Fruit fly (Drosophila melanogaster) whole organism, embryonic: Measurements from ENCODE around the gene CG45049.

Experiments used
- Atf-2 ChIP-seq: fragments of 200-800 bp; sonication (Bioruptor generic); optimal IDR thresholded peaks from 2 replicates; lab custom pipeline; 2016; ENCODE audit warnings: missing biosample characterization, missing genetic modification characterization
- Atf6 ChIP-seq: fragments of 200-800 bp; sonication (Bioruptor generic); IDR thresholded peaks from 2 replicates; pipeline ENCODE4 v1.3.6; 2022; ENCODE audit warnings: missing biosample characterization, missing genetic modification characterization
- Blimp-1 ChIP-seq: fragments of 200-800 bp; sonication (Bioruptor generic); optimal IDR thresholded peaks from 3 replicates; lab custom pipeline; 2018; ENCODE audit warnings: missing biosample characterization, missing genetic modification characterization, mild to moderate bottlenecking, moderate library complexity, missing genetic modification reagents
- CG10565 ChIP-seq: fragments of 200-800 bp; sonication (Bioruptor generic); optimal IDR thresholded peaks from 3 replicates; lab custom pipeline; 2016; ENCODE audit warnings: missing biosample characterization, mild to moderate bottlenecking, missing genetic modification characterization
- CG10654 ChIP-seq: fragments of 200-800 bp; sonication (Bioruptor generic); optimal IDR thresholded peaks from 2 replicates; lab custom pipeline; 2016; ENCODE audit warnings: missing biosample characterization, missing genetic modification characterization
- CG11093 ChIP-seq: fragments of 200-800 bp; sonication (Bioruptor generic); IDR thresholded peaks from 3 replicates; pipeline ENCODE4 v1.3.6; 2022; ENCODE audit warnings: missing biosample characterization, missing genetic modification characterization
- CG11247 ChIP-seq: fragments of 200-800 bp; sonication (Bioruptor generic); IDR thresholded peaks from 2 replicates; pipeline ENCODE4 v1.3.6; 2022; ENCODE audit warnings: missing biosample characterization, missing genetic modification characterization
- CG12391 ChIP-seq: fragments of 200-800 bp; sonication (Bioruptor generic); optimal IDR thresholded peaks from 3 replicates; lab custom pipeline; 2018; ENCODE audit warnings: missing biosample characterization, mild to moderate bottlenecking, missing genetic modification characterization, moderate library complexity
- CG13424 ChIP-seq: fragments of 200-800 bp; sonication (Bioruptor generic); optimal IDR thresholded peaks from 2 replicates; lab custom pipeline; 2019; ENCODE audit warnings: missing biosample characterization, mild to moderate bottlenecking, missing genetic modification characterization, moderate library complexity
- CG17802 ChIP-seq: fragments of 200-800 bp; sonication (Bioruptor generic); optimal IDR thresholded peaks from 2 replicates; lab custom pipeline; 2018; ENCODE audit warnings: missing biosample characterization, mild to moderate bottlenecking, missing genetic modification characterization, moderate library complexity
- CG18011 ChIP-seq: fragments of 200-800 bp; sonication (Bioruptor generic); optimal IDR thresholded peaks from 2 replicates; lab custom pipeline; 2017; ENCODE audit warnings: missing biosample characterization, missing genetic modification characterization, mild to moderate bottlenecking, moderate library complexity, missing genotype
- CG2116 ChIP-seq: fragments of 200-800 bp; sonication (Bioruptor generic); optimal IDR thresholded peaks from 3 replicates; lab custom pipeline; 2018; ENCODE audit warnings: missing biosample characterization, mild to moderate bottlenecking, missing genetic modification characterization
- CG30020 ChIP-seq: fragments of 200-800 bp; optimal IDR thresholded peaks from 2 replicates; lab custom pipeline; 2019; ENCODE audit warnings: missing biosample characterization, mild to moderate bottlenecking, missing genetic modification characterization, moderate library complexity
- CG32772 ChIP-seq: fragments of 200-800 bp; sonication (Bioruptor generic); IDR thresholded peaks from 2 replicates; pipeline ENCODE4 v1.3.6; 2022; ENCODE audit warnings: missing biosample characterization, missing genetic modification characterization
- CG34422 ChIP-seq: fragments of 200-800 bp; sonication (Bioruptor generic); IDR thresholded peaks from 3 replicates; pipeline ENCODE4 v1.3.6; 2022; ENCODE audit warnings: missing biosample characterization, missing genetic modification characterization
- CG43689 ChIP-seq: fragments of 200-800 bp; sonication (Bioruptor generic); IDR thresholded peaks from 2 replicates; pipeline ENCODE4 v1.3.6; 2022; ENCODE audit warnings: missing biosample characterization, missing genetic modification characterization
- CG4424 ChIP-seq: fragments of 200-800 bp; sonication (Bioruptor generic); optimal IDR thresholded peaks from 3 replicates; lab custom pipeline; 2016; ENCODE audit warnings: missing biosample characterization, missing genetic modification characterization
- CG4707 ChIP-seq: fragments of 200-800 bp; sonication (Bioruptor generic); optimal IDR thresholded peaks from 2 replicates; lab custom pipeline; 2018; ENCODE audit warnings: missing biosample characterization, mild to moderate bottlenecking, missing genetic modification characterization, moderate library complexity
- CG5180 ChIP-seq: fragments of 200-800 bp; sonication (Bioruptor generic); optimal IDR thresholded peaks from 3 replicates; lab custom pipeline; 2017; ENCODE audit warnings: missing biosample characterization, missing genetic modification characterization, mild to moderate bottlenecking, moderate library complexity, missing genetic modification reagents
- CG6683 ChIP-seq: fragments of 200-800 bp; sonication (Bioruptor generic); optimal IDR thresholded peaks from 2 replicates; lab custom pipeline; 2017; ENCODE audit warnings: missing biosample characterization, mild to moderate bottlenecking, missing genetic modification characterization, missing genetic modification reagents
- CG6791 ChIP-seq: fragments of 200-800 bp; sonication (Bioruptor generic); IDR thresholded peaks from 3 replicates; pipeline ENCODE4 v1.3.6; 2022; ENCODE audit warnings: missing biosample characterization, missing genetic modification characterization; ENCODE audit not compliant: partially characterized antibody
- CG6854 ChIP-seq: fragments of 200-800 bp; sonication (Bioruptor generic); optimal IDR thresholded peaks from 3 replicates; lab custom pipeline; 2017; ENCODE audit warnings: missing biosample characterization, mild to moderate bottlenecking, missing genetic modification characterization
- CG8388 ChIP-seq: fragments of 200-800 bp; sonication (Bioruptor generic); optimal IDR thresholded peaks from 2 replicates; lab custom pipeline; 2019; ENCODE audit warnings: missing biosample characterization, mild to moderate bottlenecking, missing genetic modification characterization, moderate library complexity
- Doc3 ChIP-seq: fragments of 200-800 bp; sonication (Bioruptor generic); IDR thresholded peaks from 3 replicates; pipeline ENCODE4 v1.3.6; 2022; ENCODE audit warnings: missing biosample characterization, missing genetic modification characterization; ENCODE audit not compliant: partially characterized antibody
- HLHmδ ChIP-seq: fragments of 200-800 bp; sonication (Bioruptor generic); optimal IDR thresholded peaks from 2 replicates; lab custom pipeline; 2018; ENCODE audit warnings: missing biosample characterization, mild to moderate bottlenecking, missing genetic modification characterization, moderate library complexity
- Hmr ChIP-seq: fragments of 200-800 bp; sonication (Bioruptor generic); optimal IDR thresholded peaks from 3 replicates; lab custom pipeline; 2017; ENCODE audit warnings: mild to moderate bottlenecking, missing biosample characterization, missing genetic modification reagents, missing genetic modification characterization
- Kr ChIP-seq: fragments of 200-800 bp; sonication (Bioruptor generic); optimal IDR thresholded peaks from 2 replicates; lab custom pipeline; 2017; ENCODE audit warnings: missing biosample characterization, mild to moderate bottlenecking, missing genetic modification characterization
- Lhr ChIP-seq: fragments of 200-800 bp; sonication (Bioruptor generic); optimal IDR thresholded peaks from 3 replicates; lab custom pipeline; 2017; ENCODE audit warnings: mild to moderate bottlenecking, missing biosample characterization, missing genetic modification reagents, missing genetic modification characterization
- Lim3 ChIP-seq: fragments of 200-800 bp; sonication (Bioruptor generic); IDR thresholded peaks from 2 replicates; pipeline ENCODE4 v1.3.6; 2022; ENCODE audit warnings: missing biosample characterization, missing genetic modification characterization
- Med ChIP-seq: fragments of 200-800 bp; sonication (Bioruptor generic); peaks from one replicate; lab custom pipeline; 2016; ENCODE audit warnings: missing biosample characterization, missing genetic modification characterization, mild to moderate bottlenecking, inconsistent platforms, moderate library complexity
- Oaz ChIP-seq: fragments of 200-800 bp; sonication (Bioruptor generic); IDR thresholded peaks from 2 replicates; pipeline ENCODE4 v1.3.6; 2022; ENCODE audit warnings: missing biosample characterization, missing genetic modification characterization
- Poxn ChIP-seq: fragments of 200-800 bp; sonication (Bioruptor generic); IDR thresholded peaks from 2 replicates; pipeline ENCODE4 v1.3.6; 2022; ENCODE audit warnings: missing biosample characterization, missing genetic modification characterization
- amos ChIP-seq: fragments of 200-800 bp; sonication (Bioruptor generic); IDR thresholded peaks from 2 replicates; pipeline ENCODE4 v1.3.6; 2022; ENCODE audit warnings: missing biosample characterization, missing genetic modification characterization; ENCODE audit not compliant: partially characterized antibody
- ara ChIP-seq: fragments of 200-800 bp; sonication (Bioruptor generic); IDR thresholded peaks from 2 replicates; pipeline ENCODE4 v1.3.6; 2022; ENCODE audit warnings: missing biosample characterization, missing genetic modification characterization
- ash1 ChIP-seq: fragments of 200-800 bp; sonication (Bioruptor generic); optimal IDR thresholded peaks from 2 replicates; lab custom pipeline; 2018; ENCODE audit warnings: missing biosample characterization, mild to moderate bottlenecking, missing genetic modification characterization
- da ChIP-seq: fragments of 200-800 bp; sonication (Bioruptor generic); optimal IDR thresholded peaks from 2 replicates; lab custom pipeline; 2016; ENCODE audit warnings: missing biosample characterization, missing genetic modification characterization
- dm ChIP-seq: fragments of 200-800 bp; sonication (Bioruptor generic); optimal IDR thresholded peaks from 3 replicates; lab custom pipeline; 2016; ENCODE audit warnings: missing biosample characterization, missing genetic modification characterization
- dmrt11E ChIP-seq: fragments of 200-800 bp; sonication (Bioruptor generic); optimal IDR thresholded peaks from 3 replicates; lab custom pipeline; 2018; ENCODE audit warnings: missing biosample characterization, mild to moderate bottlenecking, missing genetic modification characterization, moderate library complexity
- ftz-f1 ChIP-seq: fragments of 200-800 bp; sonication (Bioruptor generic); optimal IDR thresholded peaks from 2 replicates; lab custom pipeline; 2016; ENCODE audit warnings: missing biosample characterization, missing genetic modification characterization
- gce ChIP-seq: fragments of 200-800 bp; sonication (Bioruptor generic); IDR thresholded peaks from 3 replicates; pipeline ENCODE4 v1.3.6; 2022; ENCODE audit warnings: missing biosample characterization, missing genetic modification characterization
- gt ChIP-seq: fragments of 200-800 bp; sonication (Bioruptor generic); IDR thresholded peaks from 2 replicates; pipeline ENCODE4 v1.3.6; 2022; ENCODE audit warnings: missing biosample characterization, missing genetic modification characterization
- nerfin-1 ChIP-seq: fragments of 200-800 bp; sonication (Bioruptor generic); optimal IDR thresholded peaks from 3 replicates; lab custom pipeline; 2019; ENCODE audit warnings: missing biosample characterization, mild to moderate bottlenecking, missing genetic modification characterization, moderate library complexity
- prd ChIP-seq, 3 experiments: fragments of >200 bp in 2 of 3; fragments of 200-800 bp in 1 of 3; sonication (Bioruptor generic) in 1 of 3; optimal IDR thresholded peaks in 2 of 3; IDR thresholded peaks in 1 of 3; 2 replicates in 2 of 3; 3 replicates in 1 of 3; pipeline versions ENCODE4 v1.3.6 to Lab custom; 2017 to 2022; ENCODE audit warnings: missing biosample characterization in 1 of 3, missing genetic modification characterization in 1 of 3
- rib ChIP-seq: fragments of 200-800 bp; sonication (Bioruptor generic); IDR thresholded peaks from 2 replicates; pipeline ENCODE4 v1.3.6; 2022; ENCODE audit warnings: missing biosample characterization, missing genetic modification characterization
- sens ChIP-seq: fragments of 200-800 bp; sonication (Bioruptor generic); peaks from one replicate; lab custom pipeline; 2016; ENCODE audit warnings: missing biosample characterization, missing genetic modification characterization
- so ChIP-seq: fragments of 200-800 bp; sonication (Bioruptor generic); IDR thresholded peaks from 3 replicates; pipeline ENCODE4 v1.3.6; 2022; ENCODE audit warnings: missing biosample characterization, missing genetic modification characterization
- sob ChIP-seq: fragments of 200-800 bp; sonication (Bioruptor generic); IDR thresholded peaks from 2 replicates; pipeline ENCODE4 v1.3.6; 2022; ENCODE audit warnings: missing biosample characterization, missing genetic modification characterization
- wek ChIP-seq: fragments of 200-800 bp; sonication (Bioruptor generic); optimal IDR thresholded peaks from 3 replicates; lab custom pipeline; 2018; ENCODE audit warnings: missing biosample characterization, mild to moderate bottlenecking, missing genetic modification characterization, moderate library complexity
- z ChIP-seq: fragments of 200-800 bp; sonication (Bioruptor generic); IDR thresholded peaks from 3 replicates; pipeline ENCODE4 v1.3.6; 2022; ENCODE audit warnings: missing biosample characterization, missing genetic modification characterization
- zf30C ChIP-seq: fragments of 200-800 bp; sonication (Bioruptor generic); optimal IDR thresholded peaks from 3 replicates; lab custom pipeline; 2018; ENCODE audit warnings: missing biosample characterization, mild to moderate bottlenecking, missing genetic modification characterization

CG45049 gene

dm6 chr3R:22781412-22781811, 54.6 kb downstream of the CG45049 start (continued):
- no peak for TF ChIP-seq Oaz (GFP tag; lab: Robert Waterston, UW)
- no peak for TF ChIP-seq zf30C (GFP tag; lab: Kevin White, UChicago)
- TF ChIP-seq wek (GFP tag; lab: Kevin White, UChicago): no peak
- TF ChIP-seq CG17802: no peak
- 0 out of 2 replicates have a peak, but pooled peaks have one; percentile 11 for TF ChIP-seq CG11247 (GFP tag; lab: Robert Waterston, UW)
- no peak for TF ChIP-seq CG12391 (tag; lab: Kevin White, UChicago)
- no peak for TF ChIP-seq CG6683 (GFP tag; lab: Kevin White, UChicago)
- TF ChIP-seq CG4424 (GFP tag; lab: Kevin White, UChicago): no peak
- TF ChIP-seq sob: peak; percentile 67; the same call in 1 of the 2 replicates
- TF ChIP-seq HLHmδ (GFP tag; lab: Kevin White, UChicago): no peak
- TF ChIP-seq ash1 (GFP tag; lab: Kevin White, UChicago): no peak
- TF ChIP-seq CG10654 (GFP tag; lab: Kevin White, UChicago): no peak
- no peak for TF ChIP-seq ara
- no peak for TF ChIP-seq CG2116 (GFP tag; lab: Kevin White, UChicago)
- no peak for TF ChIP-seq CG10565 (GFP tag; lab: Kevin White, UChicago)
- TF ChIP-seq Kr (GFP tag; lab: Kevin White, UChicago): no peak
- no peak for TF ChIP-seq CG8388 (GFP tag; lab: Kevin White, UChicago)
- TF ChIP-seq Doc3: no peak
- no peak for TF ChIP-seq CG11093 (GFP tag; lab: Robert Waterston, UW)
- TF ChIP-seq CG18011 (GFP tag; lab: Kevin White, UChicago): no peak
- TF ChIP-seq CG34422: peak; percentile 42; the same call in 1 of the 3 replicates
- no peak for TF ChIP-seq CG43689 (GFP tag; lab: Robert Waterston, UW)
- TF ChIP-seq amos: no peak; the same call in 1 of the 2 replicates
- TF ChIP-seq so (GFP tag; lab: Robert Waterston, UW): peak; percentile 78; the same call in 2 of the 3 replicates
- no peak for TF ChIP-seq nerfin-1 (tag; lab: Kevin White, UChicago)
- TF ChIP-seq CG4707 (GFP tag; lab: Kevin White, UChicago): no peak
- no peak for TF ChIP-seq Med (GFP tag; lab: Kevin White, UChicago)
- TF ChIP-seq dm (GFP tag; lab: Kevin White, UChicago): no peak
- peak; percentile 68; the same call in 1 of the 2 replicates for TF ChIP-seq Atf6 (GFP tag; lab: Robert Waterston, UW)
- no peak for TF ChIP-seq sens (GFP tag; lab: Kevin White, UChicago)
- TF ChIP-seq Blimp-1 (GFP tag; lab: Kevin White, UChicago): peak; percentile 29
- no peak for TF ChIP-seq CG30020 (tag; lab: Kevin White, UChicago)
- TF ChIP-seq CG13424 (tag; lab: Kevin White, UChicago): peak; percentile 2
- no peak for TF ChIP-seq dmrt11E
- peak; percentile 46; the same call in 1 of the 3 replicates for TF ChIP-seq z (GFP tag; lab: Robert Waterston, UW)
- TF ChIP-seq Atf-2: no peak
- no peak for TF ChIP-seq CG5180 (GFP tag; lab: Kevin White, UChicago)
- TF ChIP-seq CG6791 (GFP tag; lab: Robert Waterston, UW): no peak
- TF ChIP-seq ftz-f1: peak; percentile 53
- peak; percentile 20 for TF ChIP-seq Hmr (GFP tag; lab: Kevin White, UChicago)
- TF ChIP-seq CG32772: no peak
- no peak for TF ChIP-seq rib (GFP tag; lab: Robert Waterston, UW)
- no peak for TF ChIP-seq CG6854 (GFP tag; lab: Kevin White, UChicago)
- 0 out of 3 replicates have a peak, but pooled peaks have one; percentile 22 for TF ChIP-seq gce (GFP tag; lab: Robert Waterston, UW)
- no peak for TF ChIP-seq prd (optimal IDR thresholded peaks at IDR 0.05; lab: Kevin White, UChicago)
- TF ChIP-seq prd (GFP tag; IDR thresholded peaks at IDR 0.05; lab: Robert Waterston, UW): no peak
- no peak for TF ChIP-seq Lim3 (GFP tag; lab: Robert Waterston, UW)
- no peak for TF ChIP-seq da (GFP tag; lab: Kevin White, UChicago)
- TF ChIP-seq Poxn: no peak
- TF ChIP-seq gt (GFP tag; lab: Robert Waterston, UW): no peak
- no peak for TF ChIP-seq Lhr
